Worm (Caenorhabditis elegans): Measurements from ENCODE around the gene K01A6.6.

ce11 chrIV:11710331-11710730 is 24.8 kb upstream of the K01A6.6 start:
- TF ChIP-seq flt-1 (GFP tag; IDR thresholded peaks at IDR 0.05): no peak
- TF ChIP-seq ref-1 (GFP tag; conservative IDR thresholded peaks at IDR 0.05): no peak
- TF ChIP-seq klf-2 (GFP tag; conservative IDR thresholded peaks at IDR 0.05): no peak
- TF ChIP-seq ztf-29 (GFP tag; IDR thresholded peaks at IDR 0.05): no peak
- no peak for TF ChIP-seq med-1 (GFP tag; optimal IDR thresholded peaks at IDR 0.05; ENCODE audit: insufficient read depth)

All from whole organism, midembryonic.